Worm (Caenorhabditis elegans) whole organism, early embryonic: ENCODE data around the gene F57F5.3.

Source experiments
- B0310.2 ChIP-seq: sonication (generic microtip); optimal IDR thresholded peaks from 2 replicates; lab custom pipeline; 2016; ENCODE audit warnings: mild to moderate bottlenecking, missing genetic modification characterization, missing compliant biosample characterization
- F13C5.2 ChIP-seq: sonication (generic microtip); optimal IDR thresholded peaks from 2 replicates; lab custom pipeline; 2017; ENCODE audit warnings: mild to moderate bottlenecking, missing genetic modification characterization, inconsistent platforms, missing compliant biosample characterization
- aly-1 ChIP-seq: sonication (generic microtip); optimal IDR thresholded peaks from 2 replicates; lab custom pipeline; 2016; ENCODE audit warnings: missing genetic modification characterization, missing compliant biosample characterization
- ama-1 ChIP-seq: fragments of 150-350 bp; optimal IDR thresholded peaks from 2 replicates; lab custom pipeline; 2014
- ceh-13 ChIP-seq: fragments of 200-800 bp; sonication (Bioruptor generic); optimal IDR thresholded peaks from 2 replicates; lab custom pipeline; 2018; ENCODE audit warnings: mild to moderate bottlenecking, missing genetic modification characterization, missing compliant biosample characterization
- ceh-36 ChIP-seq: sonication (generic microtip); optimal IDR thresholded peaks from 2 replicates; lab custom pipeline; 2016; ENCODE audit warnings: missing genetic modification characterization, inconsistent platforms, missing compliant biosample characterization
- ets-7 ChIP-seq: sonication (generic microtip); optimal IDR thresholded peaks from 2 replicates; lab custom pipeline; 2016; ENCODE audit warnings: missing genotype, missing genetic modification characterization, missing compliant biosample characterization
- flt-1 ChIP-seq: fragments of 200-800 bp; sonication (Bioruptor generic); IDR thresholded peaks from 2 replicates; pipeline ENCODE4 v1.3.6; 2022; ENCODE audit warnings: missing genetic modification characterization, missing compliant biosample characterization
- hmbx-1 ChIP-seq: sonication (generic microtip); optimal IDR thresholded peaks from 2 replicates; lab custom pipeline; 2016; ENCODE audit warnings: mild to moderate bottlenecking, missing genetic modification characterization, missing compliant biosample characterization
- hmg-4 ChIP-seq: fragments of 200-800 bp; sonication (Bioruptor generic); optimal IDR thresholded peaks from 2 replicates; lab custom pipeline; 2018; ENCODE audit warnings: mild to moderate bottlenecking, missing genetic modification characterization, missing compliant biosample characterization
- hnd-1 ChIP-seq: sonication (generic microtip); optimal IDR thresholded peaks from 2 replicates; lab custom pipeline; 2016; ENCODE audit warnings: missing genetic modification characterization, missing compliant biosample characterization
- pes-1 ChIP-seq: fragments of 200-800 bp; sonication (Bioruptor generic); IDR thresholded peaks from 2 replicates; pipeline ENCODE4 v1.3.6; 2022; ENCODE audit warnings: missing genetic modification reagents, missing genetic modification characterization, missing compliant biosample characterization
- scrt-1 ChIP-seq: fragments of 200-800 bp; sonication (Bioruptor generic); IDR thresholded peaks from 2 replicates; pipeline ENCODE4 v1.3.6; 2022; ENCODE audit warnings: missing genetic modification characterization, missing compliant biosample characterization
- sea-1 ChIP-seq: fragments of 200-800 bp; sonication (Bioruptor generic); conservative IDR thresholded peaks from 2 replicates; pipeline ENCODE4 v1.3.6; 2022; ENCODE audit warnings: missing genetic modification characterization, missing compliant biosample characterization
- tbx-11 ChIP-seq: fragments of 200-800 bp; sonication (Bioruptor generic); IDR thresholded peaks from 2 replicates; pipeline ENCODE4 v1.3.6; 2022; ENCODE audit warnings: missing genetic modification characterization, missing compliant biosample characterization
- tbx-37 ChIP-seq: fragments of 200-800 bp; sonication (Bioruptor generic); conservative IDR thresholded peaks from 2 replicates; pipeline ENCODE4 v1.3.6; 2022; ENCODE audit warnings: missing genetic modification reagents, missing genetic modification characterization, missing compliant biosample characterization
- tra-4 ChIP-seq: sonication (generic microtip); optimal IDR thresholded peaks from 2 replicates; lab custom pipeline; 2017; ENCODE audit warnings: missing genetic modification characterization, missing compliant biosample characterization

The F57F5.3 gene

ce11 chrV:11986078-11986869 lies 20.1 kb downstream of the F57F5.3 start:
- TF ChIP-seq ceh-13 (GFP tag; lab: Kevin White, UChicago) (no peak), B0310.2 (tag; lab: Kevin White, UChicago) (no peak), flt-1 (GFP tag; lab: Robert Waterston, UW) (no peak), aly-1 (tag; lab: Kevin White, UChicago) (no peak), scrt-1 (GFP tag; lab: Robert Waterston, UW) (no peak), ets-7 (no peak), hnd-1 (no peak), ama-1 (no peak)

- TF ChIP-seq pes-1 (GFP tag; lab: Robert Waterston, UW) (no peak), ceh-36 (tag; lab: Kevin White, UChicago) (no peak), tra-4 (tag; lab: Kevin White, UChicago) (no peak), tbx-37 (GFP tag; lab: Robert Waterston, UW) (no peak), tbx-11 (GFP tag; lab: Robert Waterston, UW) (no peak), B0310.2 (tag; lab: Kevin White, UChicago) (no peak), hmbx-1 (tag; lab: Kevin White, UChicago) (no peak), scrt-1 (GFP tag; lab: Robert Waterston, UW) (no peak), hnd-1 (no peak), ama-1 (no peak), aly-1 (tag; lab: Kevin White, UChicago) (no peak), ets-7 (no peak), F13C5.2 (no peak), hmg-4 (no peak), sea-1 (GFP tag; lab: Robert Waterston, UW) (no peak)
Observed at ce11 chrV:11985384-11985783, 21.0 kb downstream of the F57F5.3 start, which contains the start of gene mans-2. Gene mans-2, minus strand, starts transcription at chrV:11985484.

ce11 chrV:11982309-11982708 lies 24.1 kb downstream of the F57F5.3 start, which contains the start of gene rpt-1:
Gene rpt-1, minus strand, starts transcription at chrV:11982397.
- TF ChIP-seq scrt-1 (GFP tag; lab: Robert Waterston, UW): no peak
- TF ChIP-seq F13C5.2: peak; percentile 13
- TF ChIP-seq hmg-4: no peak

- TF ChIP-seq flt-1 (GFP tag; lab: Robert Waterston, UW) (peak; percentile 63), ceh-13 (GFP tag; lab: Kevin White, UChicago) (peak; percentile 6), aly-1 (tag; lab: Kevin White, UChicago) (no peak), B0310.2 (tag; lab: Kevin White, UChicago) (peak; percentile 57), tbx-11 (GFP tag; lab: Robert Waterston, UW) (no peak), tbx-37 (GFP tag; lab: Robert Waterston, UW) (no peak; the same call in 1 of the 2 replicates), tra-4 (tag; lab: Kevin White, UChicago) (peak; percentile 8), hnd-1 (no peak), ceh-36 (tag; lab: Kevin White, UChicago) (peak; percentile 31), ets-7 (no peak), scrt-1 (GFP tag; lab: Robert Waterston, UW) (no peak), hmbx-1 (tag; lab: Kevin White, UChicago) (no peak), sea-1 (GFP tag; lab: Robert Waterston, UW) (0 out of 2 replicates have a peak, but pooled peaks have one; percentile 66), F13C5.2 (peak; percentile 73), pes-1 (GFP tag; lab: Robert Waterston, UW) (peak; percentile 53; the same call in 1 of the 2 replicates), hmg-4 (peak; percentile 57), ama-1 (peak; percentile 94)
Observed at ce11 chrV:11979673-11980561, 26.5 kb downstream of the F57F5.3 start, which contains the start of gene snr-4. Gene snr-4, minus strand, starts transcription at chrV:11979723.

- TF ChIP-seq ama-1 (peak; percentile 28), ceh-36 (tag; lab: Kevin White, UChicago) (no peak), sea-1 (GFP tag; lab: Robert Waterston, UW) (no peak), pes-1 (GFP tag; lab: Robert Waterston, UW) (no peak), flt-1 (GFP tag; lab: Robert Waterston, UW) (no peak), ceh-13 (GFP tag; lab: Kevin White, UChicago) (no peak), hnd-1 (no peak), aly-1 (tag; lab: Kevin White, UChicago) (no peak)
Observed at ce11 chrV:11978179-11978578, 28.2 kb downstream of the F57F5.3 start, which contains the start of gene mif-2. Gene mif-2, minus strand, starts transcription at chrV:11978459.

- TF ChIP-seq tra-4 (tag; lab: Kevin White, UChicago) (no peak), hmg-4 (no peak), scrt-1 (GFP tag; lab: Robert Waterston, UW) (no peak)
Observed at ce11 chrV:11976734-11977133, 29.7 kb downstream of the F57F5.3 start.

- TF ChIP-seq ceh-36 (tag; lab: Kevin White, UChicago) (no peak), hmbx-1 (tag; lab: Kevin White, UChicago) (no peak), ceh-13 (GFP tag; lab: Kevin White, UChicago) (no peak), flt-1 (GFP tag; lab: Robert Waterston, UW) (no peak), scrt-1 (GFP tag; lab: Robert Waterston, UW) (no peak), hnd-1 (no peak), B0310.2 (tag; lab: Kevin White, UChicago) (no peak), sea-1 (GFP tag; lab: Robert Waterston, UW) (no peak)
Observed at ce11 chrV:11975233-11975632, 31.2 kb downstream of the F57F5.3 start, which contains the start of gene cpr-1. Gene cpr-1, plus strand, starts transcription at chrV:11975551.
